Worm (Caenorhabditis elegans): Measurements from ENCODE around the gene smf-3.
A peak's percentile ranks its signal among the peaks of the same experiment; 100 is the strongest.

Gene smf-3

DNA sequence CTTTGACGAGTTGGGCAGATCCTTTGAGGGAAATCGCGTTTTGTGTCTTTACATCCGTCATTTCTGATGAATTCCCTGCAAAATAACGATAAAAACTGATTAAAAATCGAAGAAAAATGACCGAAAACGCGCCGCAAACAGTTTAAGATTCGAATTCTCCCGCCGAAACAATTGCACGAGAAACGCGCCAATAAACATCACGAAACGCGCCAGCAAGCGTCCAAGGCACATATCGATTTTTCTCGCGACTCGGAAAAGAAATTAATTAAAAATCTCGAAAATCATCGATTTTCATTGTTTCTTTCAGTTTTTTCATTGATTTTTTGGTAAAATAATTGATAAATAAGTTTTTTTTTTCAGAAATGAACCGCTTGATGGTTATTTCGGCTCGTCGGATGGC, 22.3 kb downstream of the smf-3 start, which contains the start of the genes mdf-2 and nduv-3 (continued):
- TF ChIP-seq sox-2 (GFP tag; IDR thresholded peaks at IDR 0.05) (no peak), pha-2 (tag; optimal IDR thresholded peaks at IDR 0.05) (no peak), unc-55 (GFP tag; optimal IDR thresholded peaks at IDR 0.05) (peak; percentile 47), hlh-8 (tag; optimal IDR thresholded peaks at IDR 0.05) (no peak), hlh-30 (tag; optimal IDR thresholded peaks at IDR 0.05; ENCODE audit: insufficient read depth) (no peak), nfya-1 (tag; optimal IDR thresholded peaks at IDR 0.05) (peak; percentile 49), ceh-14 (tag; optimal IDR thresholded peaks at IDR 0.05) (peak; percentile 41), ceh-19 (GFP tag; optimal IDR thresholded peaks at IDR 0.05) (no peak)

DNA sequence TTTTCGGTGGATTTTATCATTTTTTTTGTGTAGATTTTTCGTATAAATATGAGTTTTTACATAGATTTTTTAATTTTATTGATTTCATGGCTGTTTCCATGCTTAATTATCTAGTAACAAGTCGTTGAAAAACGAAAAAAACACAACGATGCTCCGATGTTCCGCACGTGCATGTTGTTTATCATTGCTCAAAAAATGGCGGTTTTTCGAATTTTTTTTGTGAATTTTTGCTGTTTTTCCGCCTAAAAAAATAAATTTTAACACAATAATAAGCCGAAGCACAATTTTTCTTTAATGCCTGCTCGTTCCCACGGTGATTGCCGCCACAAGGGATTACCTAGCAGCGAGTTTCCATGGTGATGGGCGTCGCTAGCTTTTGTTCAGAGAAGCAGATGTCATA, 23.4 kb downstream of the smf-3 start:
- TF ChIP-seq sdc-2 (tag; optimal IDR thresholded peaks at IDR 0.05) (no peak), hlh-6 (tag; optimal IDR thresholded peaks at IDR 0.05) (no peak), pat-9 (tag; optimal IDR thresholded peaks at IDR 0.05) (no peak), unc-3 (GFP tag; conservative IDR thresholded peaks at IDR 0.05) (no peak), unc-3 (tag; optimal IDR thresholded peaks at IDR 0.05) (no peak), sox-2 (GFP tag; IDR thresholded peaks at IDR 0.05) (no peak)

DNA sequence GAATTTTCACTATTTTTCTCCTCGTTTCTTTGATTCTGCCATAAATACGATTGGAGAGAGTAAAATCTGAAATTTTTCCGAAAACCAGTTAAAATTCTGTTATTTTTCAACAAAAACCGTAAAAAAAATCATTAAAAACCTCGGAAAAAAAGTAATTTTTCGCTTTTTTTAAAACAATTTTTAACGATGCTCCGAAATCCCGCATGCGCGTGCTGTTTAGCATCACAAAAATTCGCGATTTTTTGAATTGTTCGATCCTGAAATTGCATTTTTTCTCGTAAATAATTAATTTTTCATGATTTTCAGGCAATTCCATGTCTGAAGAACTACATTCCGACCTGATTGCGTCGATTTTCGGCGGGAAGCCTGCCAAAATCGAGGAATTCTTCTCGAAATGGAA, 24.0 kb downstream of the smf-3 start, which contains the start of gene ric-8:
Gene ric-8, plus strand, starts transcription at position 301 of the 400 bp plus-strand sequence.
- TF ChIP-seq pat-9 (tag; optimal IDR thresholded peaks at IDR 0.05) (no peak), mec-3 (tag; optimal IDR thresholded peaks at IDR 0.05; ENCODE audit: borderline replicate concordance) (no peak), ceh-18 (tag; optimal IDR thresholded peaks at IDR 0.05) (no peak), T23F11.4 (GFP tag; optimal IDR thresholded peaks at IDR 0.05) (no peak), ceh-31 (tag; optimal IDR thresholded peaks at IDR 0.05) (no peak)

ce11 chrIV:2650031-2650430, 31.4 kb downstream of the smf-3 start:
- TF ChIP-seq ceh-48 (tag; optimal IDR thresholded peaks at IDR 0.05) (peak; percentile 15), fkh-6 (tag; optimal IDR thresholded peaks at IDR 0.05) (no peak), Y22D7AL.16 (tag; optimal IDR thresholded peaks at IDR 0.05) (no peak), ceh-22 (tag; optimal IDR thresholded peaks at IDR 0.05) (no peak)

- TF ChIP-seq lin-11 (tag; optimal IDR thresholded peaks at IDR 0.05) (no peak), fkh-10 (GFP tag; optimal IDR thresholded peaks at IDR 0.05) (no peak), nhr-232 (tag; optimal IDR thresholded peaks at IDR 0.05) (no peak), unc-3 (GFP tag; conservative IDR thresholded peaks at IDR 0.05) (no peak), unc-3 (tag; optimal IDR thresholded peaks at IDR 0.05) (no peak), Y22D7AL.16 (tag; optimal IDR thresholded peaks at IDR 0.05) (no peak), ceh-30 (tag; optimal IDR thresholded peaks at IDR 0.05) (no peak), ceh-22 (tag; optimal IDR thresholded peaks at IDR 0.05) (no peak), pros-1 (tag; optimal IDR thresholded peaks at IDR 0.05) (no peak), gmeb-2 (tag; optimal IDR thresholded peaks at IDR 0.05) (no peak), ttx-3 (tag; optimal IDR thresholded peaks at IDR 0.05) (no peak), mec-3 (tag; optimal IDR thresholded peaks at IDR 0.05; ENCODE audit: borderline replicate concordance) (no peak), madf-2 (tag; optimal IDR thresholded peaks at IDR 0.05) (no peak)
These were observed 36.3 kb downstream of the smf-3 start for ce11 chrIV:2654965-2655364.

- TF ChIP-seq ceh-31 (tag; optimal IDR thresholded peaks at IDR 0.05), result no peak
- no peak for TF ChIP-seq unc-55 (GFP tag; optimal IDR thresholded peaks at IDR 0.05)
- no peak for TF ChIP-seq dmd-4 (tag; optimal IDR thresholded peaks at IDR 0.05; ENCODE audit: borderline replicate concordance)
- no peak for TF ChIP-seq lin-11 (tag; optimal IDR thresholded peaks at IDR 0.05)
- no peak for TF ChIP-seq sox-2 (GFP tag; IDR thresholded peaks at IDR 0.05)
- TF ChIP-seq ceh-14 (tag; optimal IDR thresholded peaks at IDR 0.05), result peak; percentile 33
- peak; percentile 61 for TF ChIP-seq unc-42 (tag; optimal IDR thresholded peaks at IDR 0.05)
- TF ChIP-seq ceh-19 (GFP tag; optimal IDR thresholded peaks at IDR 0.05), result no peak
- no peak for TF ChIP-seq ceh-45 (GFP tag; IDR thresholded peaks at IDR 0.05)
- TF ChIP-seq ama-1 (optimal IDR thresholded peaks at IDR 0.05), result no peak
- TF ChIP-seq npax-4 (tag; optimal IDR thresholded peaks at IDR 0.05), result no peak
- no peak for TF ChIP-seq ztf-16 (tag; optimal IDR thresholded peaks at IDR 0.05)
- TF ChIP-seq ahr-1 (tag; optimal IDR thresholded peaks at IDR 0.05), result no peak
These were observed 37.9 kb downstream of the smf-3 start for ce11 chrIV:2656400-2657139.
